Worm (Caenorhabditis elegans) whole organism, L1 larva: ENCODE data around the gene nhr-226.
A peak's percentile ranks its signal among the peaks of the same experiment; 100 is the strongest.
"Not testable (repeated sequence)": the region's sequence is repeated elsewhere in the genome, so short reads cannot be mapped to it uniquely, and the experiment has no call there.

Source experiments
- C16A3.4 ChIP-seq: fragments of 150-350 bp; optimal IDR thresholded peaks from 2 replicates; lab custom pipeline; 2014; ENCODE audit warnings: missing biosample characterization, missing genetic modification characterization
- aha-1 ChIP-seq: fragments of 150-350 bp; optimal IDR thresholded peaks from 2 replicates; lab custom pipeline; 2014; ENCODE audit warnings: missing biosample characterization, missing genetic modification characterization
- ama-1 ChIP-seq: fragments of 150-350 bp; optimal IDR thresholded peaks from 2 replicates; lab custom pipeline; 2014
- ceh-82 ChIP-seq, 3 experiments: fragments of 150-350 bp in 1 of 3; sonication (generic microtip) in 2 of 3; optimal IDR thresholded peaks; 2 replicates each; lab custom pipeline; 2014 to 2017; ENCODE audit warnings: missing biosample characterization in 3 of 3, missing genetic modification characterization in 3 of 3
- ceh-88 ChIP-seq: fragments of 200-800 bp; sonication (Bioruptor generic); IDR thresholded peaks from 2 replicates; pipeline ENCODE4 v1.3.6; 2022; ENCODE audit warnings: missing genetic modification characterization, missing compliant biosample characterization
- ceh-90 ChIP-seq: sonication (generic microtip); optimal IDR thresholded peaks from 2 replicates; lab custom pipeline; 2016; ENCODE audit warnings: missing genetic modification characterization, missing compliant biosample characterization
- efl-1 ChIP-seq, 4 experiments: fragments of 150-350 bp; optimal IDR thresholded peaks in 3 of 4; peaks in 1 of 4; 1 replicate in 1 of 4; 2 replicates in 3 of 4; lab custom pipeline; 2014; ENCODE audit warnings: missing biosample characterization in 2 of 4, missing genetic modification characterization in 2 of 4, missing genetic modification reagents in 2 of 4
- elt-2 ChIP-seq: sonication (generic microtip); optimal IDR thresholded peaks from 2 replicates; lab custom pipeline; 2016; ENCODE audit warnings: missing genetic modification characterization, mild to moderate bottlenecking, inconsistent platforms, missing compliant biosample characterization, missing genetic modification reagents
- elt-3 ChIP-seq, 6 experiments: fragments of 150-350 bp in 1 of 6; sonication (generic microtip); optimal IDR thresholded peaks; 2 replicates each; lab custom pipeline; 2017 to 2018; ENCODE audit warnings: missing biosample characterization in 6 of 6, missing genetic modification characterization in 6 of 6, inconsistent platforms in 1 of 6
- ets-5 ChIP-seq: fragments of 200-800 bp; sonication (Bioruptor generic); IDR thresholded peaks from 2 replicates; pipeline ENCODE4 v1.3.6; 2022; ENCODE audit warnings: missing genetic modification characterization, missing compliant biosample characterization
- fkh-10 ChIP-seq: sonication (generic microtip); optimal IDR thresholded peaks from 2 replicates; lab custom pipeline; 2017; ENCODE audit warnings: missing biosample characterization, missing genetic modification reagents, missing genetic modification characterization
- fkh-8 ChIP-seq: sonication (generic microtip); optimal IDR thresholded peaks from 2 replicates; lab custom pipeline; 2016; ENCODE audit warnings: mild to moderate bottlenecking, missing genetic modification characterization, missing compliant biosample characterization
- hlh-4 ChIP-seq: sonication (generic microtip); optimal IDR thresholded peaks from 2 replicates; lab custom pipeline; 2016; ENCODE audit warnings: mild to moderate bottlenecking, missing genetic modification characterization, missing compliant biosample characterization
- irx-1 ChIP-seq: sonication (generic microtip); optimal IDR thresholded peaks from 2 replicates; lab custom pipeline; 2016; ENCODE audit warnings: missing genetic modification characterization, missing compliant biosample characterization
- lin-14 ChIP-seq: fragments of 200-800 bp; sonication (Bioruptor generic); optimal IDR thresholded peaks from 2 replicates; lab custom pipeline; 2018; ENCODE audit warnings: mild to moderate bottlenecking, missing genetic modification characterization, moderate library complexity, missing compliant biosample characterization
- lin-15B ChIP-seq: fragments of 150-350 bp; sonication (generic microtip); optimal IDR thresholded peaks from 3 replicates; lab custom pipeline; 2014; ENCODE audit warnings: missing biosample characterization, missing genetic modification characterization
- lin-35 ChIP-seq, 2 experiments: fragments of 150-350 bp; optimal IDR thresholded peaks; 2 replicates each; lab custom pipeline; 2014; ENCODE audit warnings: missing biosample characterization in 2 of 2, missing genetic modification characterization in 2 of 2, missing genetic modification reagents in 2 of 2
- lsy-2 ChIP-seq, 2 experiments: fragments of 150-350 bp; optimal IDR thresholded peaks; 2 replicates each; lab custom pipeline; 2014; ENCODE audit warnings: missing biosample characterization in 2 of 2, missing genetic modification characterization in 2 of 2
- mab-9 ChIP-seq: fragments of 200-800 bp; sonication (Bioruptor generic); IDR thresholded peaks from 2 replicates; pipeline ENCODE4 v1.3.6; 2022; ENCODE audit warnings: missing genetic modification reagents, missing genetic modification characterization, missing compliant biosample characterization
- mef-2 ChIP-seq: fragments of 150-350 bp; optimal IDR thresholded peaks from 2 replicates; lab custom pipeline; 2014; ENCODE audit warnings: missing biosample characterization, missing genetic modification characterization
- nhr-19 ChIP-seq: fragments of 200-800 bp; sonication (Bioruptor generic); conservative IDR thresholded peaks from 2 replicates; pipeline ENCODE4 v1.3.6; 2022; ENCODE audit warnings: missing genetic modification characterization, missing compliant biosample characterization
- nhr-20 ChIP-seq: sonication (generic microtip); optimal IDR thresholded peaks from 2 replicates; lab custom pipeline; 2016; ENCODE audit warnings: mild to moderate bottlenecking, missing genetic modification characterization, missing compliant biosample characterization
- nhr-28 ChIP-seq: fragments of 150-350 bp; optimal IDR thresholded peaks from 2 replicates; lab custom pipeline; 2014; ENCODE audit warnings: missing biosample characterization, missing genetic modification characterization
- nhr-47 ChIP-seq: sonication (generic microtip); optimal IDR thresholded peaks from 2 replicates; lab custom pipeline; 2016; ENCODE audit warnings: mild to moderate bottlenecking, missing genetic modification characterization, moderate library complexity, missing compliant biosample characterization
- nhr-71 ChIP-seq: sonication (generic microtip); optimal IDR thresholded peaks from 2 replicates; lab custom pipeline; 2016; ENCODE audit warnings: mild to moderate bottlenecking, missing genetic modification characterization, moderate library complexity, missing compliant biosample characterization
- pax-3 ChIP-seq: fragments of 200-800 bp; sonication (Bioruptor generic); optimal IDR thresholded peaks from 2 replicates; lab custom pipeline; 2018; ENCODE audit warnings: mild to moderate bottlenecking, missing genetic modification characterization, moderate library complexity, missing compliant biosample characterization
- skn-1 ChIP-seq: fragments of 150-350 bp; optimal IDR thresholded peaks from 2 replicates; lab custom pipeline; 2014; ENCODE audit warnings: missing biosample characterization, missing genetic modification characterization
- snu-23 ChIP-seq: sonication (generic microtip); optimal IDR thresholded peaks from 2 replicates; lab custom pipeline; 2016; ENCODE audit warnings: missing genetic modification characterization, missing compliant biosample characterization
- swsn-7 ChIP-seq: sonication (generic microtip); optimal IDR thresholded peaks from 2 replicates; lab custom pipeline; 2016; ENCODE audit warnings: missing genetic modification characterization, missing compliant biosample characterization
- tbx-2 ChIP-seq: sonication (generic microtip); optimal IDR thresholded peaks from 2 replicates; lab custom pipeline; 2016; ENCODE audit warnings: missing genetic modification characterization, missing compliant biosample characterization
- tlp-1 ChIP-seq: fragments of 150-350 bp; optimal IDR thresholded peaks from 2 replicates; lab custom pipeline; 2014; ENCODE audit warnings: missing biosample characterization, missing genetic modification characterization
- unc-30 ChIP-seq: sonication (generic microtip); optimal IDR thresholded peaks from 2 replicates; lab custom pipeline; 2017; ENCODE audit warnings: missing biosample characterization, missing genetic modification characterization
- unc-86 ChIP-seq: sonication (generic microtip); optimal IDR thresholded peaks from 2 replicates; lab custom pipeline; 2016; ENCODE audit warnings: missing genetic modification characterization, missing compliant biosample characterization
- ztf-11 ChIP-seq, 2 experiments: sonication (generic microtip); optimal IDR thresholded peaks; 2 replicates each; lab custom pipeline; 2016 to 2017; ENCODE audit warnings: missing genetic modification characterization in 2 of 2, missing biosample characterization in 1 of 2, missing compliant biosample characterization in 1 of 2
- ztf-4 ChIP-seq: fragments of 150-350 bp; optimal IDR thresholded peaks from 2 replicates; lab custom pipeline; 2014; ENCODE audit warnings: missing biosample characterization, missing genetic modification characterization

nhr-226 gene

ce11 chrV:2326378-2326777 is 31.7 kb downstream of the nhr-226 start, which contains the start of gene pud-4:
pud-4 (plus strand) TSS chrV:2326678.
- TF ChIP-seq ztf-11 (tag; optimal IDR thresholded peaks at IDR 0.05; lab: Kevin White, UChicago) = no peak
- no peak for TF ChIP-seq nhr-47 (tag; lab: Kevin White, UChicago)

DNA sequence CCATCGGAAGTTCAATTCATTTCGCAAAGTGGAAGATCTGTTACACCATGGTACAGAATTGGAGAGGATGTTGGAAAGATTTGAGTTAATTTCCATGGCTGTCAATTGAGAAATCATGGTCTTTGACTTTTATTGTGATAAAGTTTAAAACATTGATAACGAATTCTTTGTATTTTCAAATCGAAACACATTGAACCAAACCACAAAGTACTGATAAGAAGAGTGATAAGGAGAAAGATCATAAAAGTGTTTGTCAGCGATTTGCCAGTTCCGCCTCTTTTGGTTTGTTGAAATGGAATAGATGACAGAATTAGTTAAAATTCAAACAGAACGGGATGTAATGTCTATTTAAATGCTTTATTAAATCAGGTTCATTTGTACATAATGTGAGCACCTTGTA is 32.4 kb downstream of the nhr-226 start:
- TF ChIP-seq nhr-20 (tag; lab: Kevin White, UChicago) (peak; percentile 30), tlp-1 (tag; lab: Kevin White, UChicago) (peak; percentile 74), snu-23 (GFP tag; lab: Kevin White, UChicago) (no peak), lin-14 (GFP tag; lab: Kevin White, UChicago) (peak; percentile 36), elt-3 (tag; optimal IDR thresholded peaks at IDR 0.05; lab: Kevin White, UChicago) (peak in 1 of 6 experiments; percentile 25), efl-1 (optimal IDR thresholded peaks at IDR 0.05; lab: Kevin White, UChicago) (no peak), efl-1 (GFP tag; optimal IDR thresholded peaks at IDR 0.05 in 1 of 2; lab: Kevin White, UChicago) (peak in 1 of 2 experiments; percentile 64), elt-2 (peak; percentile 98), lin-35 (GFP tag; optimal IDR thresholded peaks at IDR 0.05; lab: Kevin White, UChicago) (peak in 1 of 2 experiments; percentile 15), nhr-19 (GFP tag; lab: Robert Waterston, UW) (no peak), nhr-71 (tag; lab: Kevin White, UChicago) (peak; percentile 56), skn-1 (tag; lab: Kevin White, UChicago) (no peak), lsy-2 (tag; optimal IDR thresholded peaks at IDR 0.05; lab: Kevin White, UChicago) (no peak)
- TF ChIP-seq, all 84 proteins: peak for 8

ce11 chrV:2330129-2330528 is 35.5 kb downstream of the nhr-226 start, which contains the start of gene pud-1.1:
pud-1.1 (plus strand) TSS chrV:2330429.
- TF ChIP-seq unc-30; ama-1 (lab: Kevin White, UChicago); fkh-10 (GFP tag; lab: Kevin White, UChicago): not testable (repeated sequence)

ce11 chrV:2331616-2332015 is 36.9 kb downstream of the nhr-226 start, which contains the start of gene irld-32:
irld-32 (plus strand) TSS chrV:2331916.
- not testable (repeated sequence) for TF ChIP-seq snu-23 (GFP tag; lab: Kevin White, UChicago); nhr-20 (tag; lab: Kevin White, UChicago); ceh-90 (tag; lab: Kevin White, UChicago)
- TF ChIP-seq, all 84 proteins: peak for 0; not testable (repeated sequence) for 84

DNA sequence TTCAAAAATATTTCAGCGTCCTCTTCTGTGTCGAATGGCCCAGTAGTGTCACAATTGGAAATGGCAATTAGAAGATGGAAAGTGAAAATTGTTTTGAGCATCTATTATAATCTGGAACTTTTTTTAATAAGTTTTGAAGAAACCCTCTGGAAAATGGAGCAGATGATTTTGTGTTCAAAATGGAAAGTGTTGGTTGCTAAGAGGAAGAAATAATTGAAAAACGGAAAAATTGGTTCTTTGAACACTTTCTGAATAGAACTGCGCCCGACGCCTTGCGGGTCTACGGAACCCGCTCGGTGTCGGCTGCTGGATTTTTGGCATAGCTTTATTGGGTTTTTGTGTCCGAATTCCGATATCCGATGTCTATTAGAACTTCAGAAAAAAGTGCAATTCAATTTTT is 41.5 kb downstream of the nhr-226 start, which contains the start of gene irld-28:
Gene irld-28 (minus strand): TSS at position 101 of the 400 bp plus-strand sequence.
- TF ChIP-seq efl-1 (optimal IDR thresholded peaks at IDR 0.05; lab: Kevin White, UChicago) (no peak), efl-1 (GFP tag; optimal IDR thresholded peaks at IDR 0.05 in 1 of 2; lab: Kevin White, UChicago) (peak in 1 of 2 experiments; percentile 26), ztf-4 (no peak), ets-5 (GFP tag; lab: Robert Waterston, UW) (no peak)
- TF ChIP-seq, all 84 proteins: peak for 1

- TF ChIP-seq irx-1 (tag; lab: Kevin White, UChicago) = no peak
- no peak for TF ChIP-seq pax-3
- TF ChIP-seq unc-86 (tag; lab: Kevin White, UChicago) = no peak
- no peak for TF ChIP-seq ceh-88 (GFP tag; lab: Robert Waterston, UW)
- TF ChIP-seq swsn-7 (tag; lab: Kevin White, UChicago) = no peak
- TF ChIP-seq C16A3.4 = no peak
- TF ChIP-seq hlh-4 (tag; lab: Kevin White, UChicago) = no peak
- TF ChIP-seq mef-2 (tag; lab: Kevin White, UChicago) = no peak
- TF ChIP-seq nhr-28 (tag; lab: Kevin White, UChicago) = no peak
- no peak for TF ChIP-seq mab-9 (GFP tag; lab: Robert Waterston, UW)
- no peak for TF ChIP-seq tbx-2 (tag; lab: Kevin White, UChicago)
- no peak for TF ChIP-seq lin-15B
- no peak for TF ChIP-seq ceh-90 (tag; lab: Kevin White, UChicago)
- no peak for TF ChIP-seq aha-1 (tag; lab: Kevin White, UChicago)
- TF ChIP-seq fkh-8 (tag; lab: Kevin White, UChicago) = no peak
- no peak for TF ChIP-seq unc-30
- TF ChIP-seq ceh-82 (tag; optimal IDR thresholded peaks at IDR 0.05; lab: Kevin White, UChicago) = no peak
Measured at ce11 chrV:2338538-2338937, 43.9 kb downstream of the nhr-226 start, which contains the start of gene irld-29. irld-29 (minus strand) TSS chrV:2338638.
